Fruit fly (Drosophila melanogaster) whole organism, pupa: ENCODE measurements around the gene PIG-H.

Source experiments
- CG10348 ChIP-seq: fragments of 200-800 bp; sonication (Bioruptor generic); IDR thresholded peaks from 2 replicates; pipeline ENCODE4 v1.3.6; 2022; ENCODE audit warnings: missing biosample characterization, missing genetic modification characterization
- CG12605 ChIP-seq: fragments of 200-800 bp; sonication (Bioruptor generic); IDR thresholded peaks from 2 replicates; pipeline ENCODE4 v1.3.6; 2022; ENCODE audit warnings: missing biosample characterization, missing genetic modification characterization
- CG13204 ChIP-seq: fragments of 200-800 bp; sonication (Bioruptor generic); optimal IDR thresholded peaks from 2 replicates; lab custom pipeline; 2018; ENCODE audit warnings: missing biosample characterization, mild to moderate bottlenecking, missing genetic modification characterization, moderate library complexity
- CG14655 ChIP-seq: fragments of 200-800 bp; sonication (Bioruptor generic); optimal IDR thresholded peaks from 3 replicates; lab custom pipeline; 2017; ENCODE audit warnings: mild to moderate bottlenecking, missing biosample characterization, missing genetic modification reagents, missing genetic modification characterization
- CG15710 ChIP-seq: fragments of 200-800 bp; sonication (Bioruptor generic); optimal IDR thresholded peaks from 2 replicates; lab custom pipeline; 2018; ENCODE audit warnings: missing biosample characterization, mild to moderate bottlenecking, missing genetic modification characterization, moderate library complexity
- CG17806 ChIP-seq: fragments of 200-800 bp; sonication (Bioruptor generic); optimal IDR thresholded peaks from 2 replicates; lab custom pipeline; 2018; ENCODE audit warnings: missing biosample characterization, mild to moderate bottlenecking, missing genetic modification characterization, moderate library complexity
- CG32121 ChIP-seq: fragments of 200-800 bp; sonication (Bioruptor generic); IDR thresholded peaks from 2 replicates; pipeline ENCODE4 v1.3.6; 2022; ENCODE audit warnings: missing biosample characterization, missing genetic modification characterization
- CG34367 ChIP-seq: fragments of 200-800 bp; sonication (Bioruptor generic); optimal IDR thresholded peaks from 2 replicates; lab custom pipeline; 2018; ENCODE audit warnings: missing biosample characterization, mild to moderate bottlenecking, missing genetic modification characterization
- CG4496 ChIP-seq: fragments of 200-800 bp; sonication (Bioruptor generic); IDR thresholded peaks from 3 replicates; pipeline ENCODE4 v1.3.6; 2022; ENCODE audit warnings: missing biosample characterization, missing genetic modification characterization
- CG8159 ChIP-seq: fragments of 200-800 bp; sonication (Bioruptor generic); optimal IDR thresholded peaks from 3 replicates; lab custom pipeline; 2018; ENCODE audit warnings: missing biosample characterization, mild to moderate bottlenecking, missing genetic modification characterization, moderate library complexity
- CG8301 ChIP-seq: fragments of 200-800 bp; sonication (Bioruptor generic); optimal IDR thresholded peaks from 2 replicates; lab custom pipeline; 2018; ENCODE audit warnings: missing biosample characterization, mild to moderate bottlenecking, missing genetic modification characterization
- CG9948 ChIP-seq: fragments of 200-800 bp; sonication (Bioruptor generic); optimal IDR thresholded peaks from 2 replicates; lab custom pipeline; 2018; ENCODE audit warnings: missing biosample characterization, mild to moderate bottlenecking, missing genetic modification characterization, moderate library complexity
- D1 ChIP-seq: fragments of 200-800 bp; sonication (Bioruptor generic); optimal IDR thresholded peaks from 2 replicates; lab custom pipeline; 2018; ENCODE audit warnings: missing biosample characterization, mild to moderate bottlenecking, missing genetic modification characterization, moderate library complexity
- EcR ChIP-seq: fragments of 200-800 bp; sonication (Bioruptor generic); optimal IDR thresholded peaks from 3 replicates; lab custom pipeline; 2019; ENCODE audit warnings: missing biosample characterization, missing genetic modification characterization, mild to moderate bottlenecking, moderate library complexity, missing genetic modification reagents
- Ets98B ChIP-seq: fragments of 200-800 bp; sonication (Bioruptor generic); IDR thresholded peaks from 2 replicates; pipeline ENCODE4 v1.3.6; 2022; ENCODE audit warnings: missing biosample characterization, missing genetic modification characterization
- Pif1A ChIP-seq: fragments of 200-800 bp; sonication (Bioruptor generic); optimal IDR thresholded peaks from 3 replicates; lab custom pipeline; 2016; ENCODE audit warnings: missing biosample characterization, missing genetic modification characterization
- Pif1B ChIP-seq: fragments of 200-800 bp; sonication (Bioruptor generic); optimal IDR thresholded peaks from 3 replicates; lab custom pipeline; 2016; ENCODE audit warnings: missing biosample characterization, missing genetic modification characterization
- Snoo ChIP-seq: fragments of 200-800 bp; sonication (Bioruptor generic); optimal IDR thresholded peaks from 3 replicates; lab custom pipeline; 2017; ENCODE audit warnings: missing biosample characterization, mild to moderate bottlenecking, missing genetic modification characterization, inconsistent platforms
- fd96Ca ChIP-seq: fragments of 200-800 bp; sonication (Bioruptor generic); IDR thresholded peaks from 3 replicates; pipeline ENCODE4 v1.3.6; 2022; ENCODE audit warnings: missing biosample characterization, missing genetic modification characterization
- gl ChIP-seq: fragments of 200-800 bp; sonication (Bioruptor generic); optimal IDR thresholded peaks from 2 replicates; lab custom pipeline; 2018; ENCODE audit warnings: missing biosample characterization, mild to moderate bottlenecking, missing genetic modification characterization
- rn ChIP-seq: fragments of 200-800 bp; sonication (Bioruptor generic); IDR thresholded peaks from 2 replicates; pipeline ENCODE4 v1.3.6; 2022; ENCODE audit warnings: missing biosample characterization, missing genetic modification characterization

Gene PIG-H

DNA sequence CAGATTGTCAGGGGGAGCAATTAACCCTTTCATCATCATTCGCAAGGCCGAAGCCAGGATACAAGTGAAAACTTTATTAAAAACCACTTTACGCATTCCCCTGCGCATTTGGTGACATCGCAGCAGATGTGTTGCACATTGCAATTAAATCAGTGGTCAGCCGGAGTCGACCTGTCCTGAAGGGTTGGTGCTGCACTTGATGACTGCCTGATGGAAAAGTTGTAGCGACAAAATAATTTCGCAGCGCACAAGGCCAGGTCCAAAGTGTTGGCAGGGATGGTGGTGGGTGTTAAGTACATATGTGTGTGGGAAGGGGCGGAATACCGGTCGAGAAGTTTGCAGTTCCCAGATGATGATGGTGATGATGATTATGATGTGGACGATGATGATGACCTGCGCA, 27.5 kb upstream of the PIG-H start:
- TF ChIP-seq fd96Ca (GFP tag; lab: Robert Waterston, UW) (no peak), CG34367 (tag; lab: Kevin White, UChicago) (no peak), EcR (GFP tag; lab: Kevin White, UChicago) (no peak), CG12605 (GFP tag; lab: Robert Waterston, UW) (no peak), CG32121 (no peak), CG10348 (GFP tag; lab: Robert Waterston, UW) (no peak), CG8159 (tag; lab: Kevin White, UChicago) (no peak), CG4496 (GFP tag; lab: Robert Waterston, UW) (no peak), rn (GFP tag; lab: Robert Waterston, UW) (no peak), CG14655 (GFP tag; lab: Kevin White, UChicago) (no peak), CG8301 (no peak), CG9948 (no peak), CG13204 (GFP tag; lab: Kevin White, UChicago) (no peak)

DNA sequence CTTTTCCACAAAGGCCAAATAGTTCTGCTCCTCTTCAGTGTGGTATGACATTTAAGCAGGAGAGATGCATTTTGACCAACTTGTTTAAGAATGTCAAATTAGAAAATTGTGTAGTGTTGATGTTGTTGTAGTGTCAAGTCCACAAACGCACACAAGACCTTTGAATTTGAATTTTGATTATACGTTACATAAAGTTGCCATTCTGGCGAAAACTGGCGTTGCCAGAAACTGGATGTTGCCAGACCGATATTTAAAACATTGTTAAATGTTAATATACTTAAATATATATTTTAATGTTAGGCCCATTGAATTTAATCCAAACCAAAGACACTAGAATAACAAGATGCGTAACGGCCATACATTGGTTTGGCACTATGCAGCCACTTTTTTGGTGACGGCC, 26.6 kb upstream of the PIG-H start:
- 0 out of 3 replicates have a peak, but pooled peaks have one; percentile 29 for TF ChIP-seq CG4496 (GFP tag; lab: Robert Waterston, UW)
- TF ChIP-seq CG14655 (GFP tag; lab: Kevin White, UChicago): no peak
- TF ChIP-seq, all 21 proteins: peak for 1

DNA sequence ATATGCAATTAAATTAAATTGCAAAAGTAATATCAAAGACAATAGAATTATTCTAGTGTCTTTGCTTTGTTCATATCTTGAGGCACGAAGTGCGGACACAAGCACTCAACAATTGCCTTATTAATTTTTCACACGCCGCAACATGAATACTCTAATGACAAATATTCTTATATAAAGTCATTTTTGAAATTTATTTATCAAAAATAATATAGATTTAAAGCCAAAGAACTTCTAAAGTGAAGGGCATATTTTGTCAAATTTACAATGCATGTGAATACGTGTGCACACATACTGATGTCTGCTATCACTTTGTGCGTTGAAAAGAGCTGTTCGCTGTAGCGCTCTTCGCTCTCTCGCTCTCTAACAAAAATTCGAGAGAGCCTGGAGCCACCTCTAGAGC, 25.7 kb upstream of the PIG-H start:
- TF ChIP-seq Ets98B (peak; percentile 57), CG32121 (peak; percentile 62; the same call in 1 of the 2 replicates), CG4496 (GFP tag; lab: Robert Waterston, UW) (peak; percentile 73; the same call in 2 of the 3 replicates)

DNA sequence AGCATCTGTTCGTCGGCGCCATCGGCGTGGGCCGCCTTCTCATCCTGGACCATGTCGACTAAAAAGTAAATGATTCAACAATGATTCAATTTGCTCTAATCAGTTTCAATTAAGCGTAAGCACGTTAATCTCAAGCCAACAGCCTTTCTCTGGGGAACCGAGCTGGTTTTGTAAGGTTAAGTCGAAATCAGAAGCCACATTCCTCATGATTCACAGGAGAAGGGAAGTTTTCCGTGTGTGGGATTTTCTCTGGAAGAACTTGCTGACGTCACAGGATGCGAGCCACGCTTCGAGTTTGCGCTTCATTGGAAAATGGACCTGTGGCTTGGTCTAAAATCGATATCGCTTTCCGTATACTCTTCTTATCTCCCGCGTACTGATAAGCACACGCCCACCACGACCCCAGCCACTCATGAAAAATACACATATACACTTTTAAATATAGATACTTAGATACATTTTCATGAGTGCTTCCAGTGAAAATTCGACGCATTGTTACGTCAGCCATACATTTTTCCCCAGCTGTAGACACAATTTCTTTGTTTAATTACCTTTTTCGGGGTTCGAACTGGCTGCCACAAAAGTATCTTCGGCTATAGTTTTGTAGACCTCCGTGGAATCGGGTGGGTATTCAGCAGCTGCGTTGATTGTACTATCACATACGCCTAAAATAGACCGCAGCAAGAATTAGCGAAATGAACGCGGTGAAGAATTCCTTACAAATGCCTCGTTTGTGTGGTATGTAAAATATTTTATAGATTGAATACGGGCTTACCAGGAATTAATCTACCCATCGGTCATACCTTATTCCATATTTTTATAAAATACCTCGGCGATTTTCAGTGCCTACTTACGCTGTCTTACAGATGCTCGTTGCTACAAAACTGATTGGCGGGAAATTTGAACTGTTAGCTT, 22.4 kb upstream of the PIG-H start:
- no peak for TF ChIP-seq CG13204 (GFP tag; lab: Kevin White, UChicago)
- TF ChIP-seq CG17806 (tag; lab: Kevin White, UChicago): no peak
- TF ChIP-seq CG32121: no peak
- TF ChIP-seq Pif1A (GFP tag; lab: Kevin White, UChicago): no peak
- no peak for TF ChIP-seq fd96Ca (GFP tag; lab: Robert Waterston, UW)
- TF ChIP-seq Pif1B (GFP tag; lab: Kevin White, UChicago): no peak
- no peak for TF ChIP-seq rn (GFP tag; lab: Robert Waterston, UW)
- no peak for TF ChIP-seq CG8301
- TF ChIP-seq CG12605 (GFP tag; lab: Robert Waterston, UW): no peak
- TF ChIP-seq CG10348 (GFP tag; lab: Robert Waterston, UW): no peak
- peak; percentile 8 for TF ChIP-seq CG34367 (tag; lab: Kevin White, UChicago)
- TF ChIP-seq CG9948: no peak
- no peak for TF ChIP-seq EcR (GFP tag; lab: Kevin White, UChicago)
- TF ChIP-seq CG15710 (tag; lab: Kevin White, UChicago): no peak
- TF ChIP-seq CG8159 (tag; lab: Kevin White, UChicago): peak; percentile 16
- no peak for TF ChIP-seq Ets98B
- TF ChIP-seq Snoo (tag; lab: Kevin White, UChicago): no peak
- TF ChIP-seq gl (tag; lab: Kevin White, UChicago): no peak
- 0 out of 3 replicates have a peak, but pooled peaks have one; percentile 31 for TF ChIP-seq CG4496 (GFP tag; lab: Robert Waterston, UW)

DNA sequence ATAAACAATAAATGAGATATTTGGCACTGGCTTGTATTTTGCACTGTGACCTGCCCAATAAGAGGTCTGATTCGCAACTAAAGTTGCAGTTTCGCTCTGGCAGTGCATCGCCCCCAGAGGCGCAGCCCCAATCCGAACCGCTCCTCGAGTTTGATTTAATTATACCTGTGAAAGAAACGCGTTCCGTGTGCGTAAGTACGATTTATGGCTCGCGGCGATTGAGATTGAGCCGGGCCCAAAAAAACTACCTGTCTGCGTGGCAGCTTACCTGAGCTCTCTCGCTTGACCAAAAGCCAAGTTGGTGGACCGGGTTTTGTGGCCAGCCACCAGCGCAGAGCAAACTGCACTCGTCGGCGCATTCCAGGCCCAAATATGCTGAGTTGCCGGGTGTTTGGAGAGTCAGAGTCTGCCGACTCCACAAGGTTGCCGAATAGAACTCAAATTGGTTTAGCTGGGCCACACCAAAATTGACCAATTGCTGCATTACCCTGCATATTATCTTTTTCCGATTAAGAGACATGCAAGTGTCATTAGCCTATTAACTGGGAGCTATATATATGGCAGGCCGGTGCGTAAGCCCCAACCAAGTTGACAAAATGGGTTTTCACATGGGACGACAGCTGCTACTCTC, 21.1 kb upstream of the PIG-H start, which contains the start of the genes CD98hc and Os-C:
TSS of gene CD98hc (minus strand) at position 50 of the 631 bp plus-strand sequence.
TSS of gene Os-C (plus strand) at position 581 of the 631 bp plus-strand sequence.
- TF ChIP-seq rn (GFP tag; lab: Robert Waterston, UW) (no peak), CG12605 (GFP tag; lab: Robert Waterston, UW) (0 out of 2 replicates have a peak, but pooled peaks have one; percentile 17), CG8159 (tag; lab: Kevin White, UChicago) (no peak), CG13204 (GFP tag; lab: Kevin White, UChicago) (no peak)

DNA sequence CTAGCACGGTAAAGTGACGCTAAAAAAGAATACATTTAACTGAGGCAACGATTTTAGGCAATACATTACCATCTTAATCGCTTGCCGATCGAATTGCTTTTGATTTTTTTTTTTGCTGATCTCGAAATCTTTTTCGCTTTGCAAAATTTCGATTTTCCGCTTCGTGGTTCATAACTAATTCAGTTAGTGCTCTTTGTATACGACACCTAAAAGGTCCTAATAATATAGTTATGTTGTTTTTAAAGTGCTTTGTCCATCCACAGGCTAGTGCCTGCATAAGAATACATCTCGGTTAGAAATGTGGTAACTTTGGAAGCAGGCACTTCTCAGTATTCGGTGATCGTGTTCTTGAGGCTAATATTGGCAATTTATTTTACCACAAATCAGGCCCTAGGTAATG, 19.4 kb upstream of the PIG-H start, which contains the start of gene Sfp84E:
TSS of gene Sfp84E (minus strand) at position 101 of the 400 bp plus-strand sequence.
- no peak for TF ChIP-seq Pif1A (GFP tag; lab: Kevin White, UChicago)
- TF ChIP-seq, all 21 proteins: peak for 0

DNA sequence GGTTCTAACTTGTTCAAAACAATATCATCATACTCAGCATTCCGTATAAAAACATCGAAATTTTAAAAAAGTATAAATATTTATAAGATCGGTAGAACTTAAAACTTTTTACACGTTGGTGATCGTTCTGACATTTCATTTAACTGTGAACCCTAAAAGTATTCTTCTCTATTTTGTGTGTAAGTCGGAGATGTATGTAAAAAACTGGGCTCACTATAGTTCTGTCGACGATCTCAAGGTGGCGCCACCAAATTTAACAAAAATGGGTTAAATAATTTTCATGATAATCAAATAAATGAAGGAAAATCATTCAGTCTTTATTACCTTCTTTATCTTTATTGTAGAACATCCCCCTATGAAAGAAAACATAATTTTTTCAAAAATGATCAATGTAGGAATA, 18.2 kb upstream of the PIG-H start:
- TF ChIP-seq D1 (tag; lab: Kevin White, UChicago) (peak; percentile 83), CG32121 (no peak)
